Fruit fly (Drosophila melanogaster): ENCODE results near the gene nau.

The nau gene

dm6 chr3R:23679911-23680336 is 38.2 kb downstream of the nau start, which contains the start of gene eIF3d1:
Gene eIF3d1, plus strand, starts transcription at chr3R:23680039.
- TF ChIP-seq CG7101 (tag; optimal IDR thresholded peaks at IDR 0.05) (no peak), CG12768 (GFP tag; optimal IDR thresholded peaks at IDR 0.05) (no peak), bab1 (GFP tag; optimal IDR thresholded peaks at IDR 0.05) (peak; percentile 51), Clk (GFP tag; optimal IDR thresholded peaks at IDR 0.05) (no peak), Mnt (GFP tag; optimal IDR thresholded peaks at IDR 0.05) (peak; percentile 94), CG5204 (GFP tag; optimal IDR thresholded peaks at IDR 0.05) (no peak), CG1620 (GFP tag; optimal IDR thresholded peaks at IDR 0.05) (peak; percentile 55), toe (GFP tag; optimal IDR thresholded peaks at IDR 0.05) (no peak), cnc (optimal IDR thresholded peaks at IDR 0.05) (no peak), Crg-1 (GFP tag; optimal IDR thresholded peaks at IDR 0.05) (peak; percentile 23), ovo (GFP tag; optimal IDR thresholded peaks at IDR 0.05) (peak; percentile 0), Hr96 (GFP tag; optimal IDR thresholded peaks at IDR 0.05) (no peak), CG7045 (GFP tag; optimal IDR thresholded peaks at IDR 0.05) (no peak), cic (GFP tag; optimal IDR thresholded peaks at IDR 0.05) (no peak), tj (GFP tag; optimal IDR thresholded peaks at IDR 0.05) (no peak), pad (GFP tag; optimal IDR thresholded peaks at IDR 0.05) (no peak), kay (GFP tag; ENCODE audit: borderline replicate concordance) (no peak)

dm6 chr3R:23678349-23679193 is 39.6 kb downstream of the nau start, which contains the start of gene GILT2:
Gene GILT2, plus strand, starts transcription at chr3R:23678895.
- TF ChIP-seq CG33017 (tag; optimal IDR thresholded peaks at IDR 0.05), result peak; percentile 89
- TF ChIP-seq Crg-1 (GFP tag; optimal IDR thresholded peaks at IDR 0.05), result peak; percentile 79
- peak; percentile 95 for TF ChIP-seq CG7045 (GFP tag; optimal IDR thresholded peaks at IDR 0.05)
- TF ChIP-seq kay (GFP tag; ENCODE audit: borderline replicate concordance), result peak; percentile 95
- peak; percentile 79 for TF ChIP-seq Hr96 (GFP tag; optimal IDR thresholded peaks at IDR 0.05)
- TF ChIP-seq CG7101 (tag; optimal IDR thresholded peaks at IDR 0.05), result peak; percentile 93
- peak; percentile 94 for TF ChIP-seq pad (GFP tag; optimal IDR thresholded peaks at IDR 0.05)
- TF ChIP-seq CG14711 (tag; optimal IDR thresholded peaks at IDR 0.05), result peak; percentile 90
- TF ChIP-seq bab1 (GFP tag; optimal IDR thresholded peaks at IDR 0.05), result peak; percentile 97
- TF ChIP-seq ovo (GFP tag; optimal IDR thresholded peaks at IDR 0.05), result peak; percentile 85
- peak; percentile 81 for TF ChIP-seq toe (GFP tag; optimal IDR thresholded peaks at IDR 0.05)
- TF ChIP-seq CG1620 (GFP tag; optimal IDR thresholded peaks at IDR 0.05), result peak; percentile 89
- TF ChIP-seq cnc (optimal IDR thresholded peaks at IDR 0.05), result no peak
- peak; percentile 95 for TF ChIP-seq CG11617 (GFP tag; optimal IDR thresholded peaks at IDR 0.05)
- peak; percentile 94 for TF ChIP-seq tj (GFP tag; optimal IDR thresholded peaks at IDR 0.05)
- TF ChIP-seq cic (GFP tag; optimal IDR thresholded peaks at IDR 0.05), result peak; percentile 82
- peak; percentile 97 for TF ChIP-seq CG12768 (GFP tag; optimal IDR thresholded peaks at IDR 0.05)
- TF ChIP-seq CG5204 (GFP tag; optimal IDR thresholded peaks at IDR 0.05), result peak; percentile 85
- TF ChIP-seq Clk (GFP tag; optimal IDR thresholded peaks at IDR 0.05), result peak; percentile 84
- peak; percentile 77 for TF ChIP-seq Mnt (GFP tag; optimal IDR thresholded peaks at IDR 0.05)

dm6 chr3R:23677058-23677457 is 41.1 kb downstream of the nau start, which contains the start of gene GILT3:
Gene GILT3, plus strand, starts transcription at chr3R:23677358.
- TF ChIP-seq CG1620 (GFP tag; optimal IDR thresholded peaks at IDR 0.05), result no peak
- no peak for TF ChIP-seq kay (GFP tag; ENCODE audit: borderline replicate concordance)
- TF ChIP-seq CG12768 (GFP tag; optimal IDR thresholded peaks at IDR 0.05), result no peak
- no peak for TF ChIP-seq Mnt (GFP tag; optimal IDR thresholded peaks at IDR 0.05)
- no peak for TF ChIP-seq pad (GFP tag; optimal IDR thresholded peaks at IDR 0.05)
- TF ChIP-seq cnc (optimal IDR thresholded peaks at IDR 0.05), result no peak
- TF ChIP-seq CG7101 (tag; optimal IDR thresholded peaks at IDR 0.05), result no peak
- TF ChIP-seq Crg-1 (GFP tag; optimal IDR thresholded peaks at IDR 0.05), result no peak
- TF ChIP-seq cic (GFP tag; optimal IDR thresholded peaks at IDR 0.05), result no peak
- TF ChIP-seq bab1 (GFP tag; optimal IDR thresholded peaks at IDR 0.05), result no peak
- no peak for TF ChIP-seq CG7045 (GFP tag; optimal IDR thresholded peaks at IDR 0.05)

dm6 chr3R:23675646-23676045 is 42.5 kb downstream of the nau start:
- TF ChIP-seq Mnt (GFP tag; optimal IDR thresholded peaks at IDR 0.05) (no peak), kay (GFP tag; ENCODE audit: borderline replicate concordance) (peak; percentile 9)

- TF ChIP-seq CG7101 (tag; optimal IDR thresholded peaks at IDR 0.05) (no peak), Crg-1 (GFP tag; optimal IDR thresholded peaks at IDR 0.05) (no peak), tj (GFP tag; optimal IDR thresholded peaks at IDR 0.05) (no peak), pad (GFP tag; optimal IDR thresholded peaks at IDR 0.05) (no peak), Mnt (GFP tag; optimal IDR thresholded peaks at IDR 0.05) (no peak)
These were observed 43.8 kb downstream of the nau start for dm6 chr3R:23674369-23674768.

dm6 chr3R:23673084-23673483 is 45.1 kb downstream of the nau start:
- no peak for TF ChIP-seq CG5204 (GFP tag; optimal IDR thresholded peaks at IDR 0.05)
- no peak for TF ChIP-seq Crg-1 (GFP tag; optimal IDR thresholded peaks at IDR 0.05)
- no peak for TF ChIP-seq CG14711 (tag; optimal IDR thresholded peaks at IDR 0.05)
- TF ChIP-seq Clk (GFP tag; optimal IDR thresholded peaks at IDR 0.05), result no peak
- no peak for TF ChIP-seq CG33017 (tag; optimal IDR thresholded peaks at IDR 0.05)
- TF ChIP-seq cnc (optimal IDR thresholded peaks at IDR 0.05), result no peak
- no peak for TF ChIP-seq Hr96 (GFP tag; optimal IDR thresholded peaks at IDR 0.05)
- no peak for TF ChIP-seq tj (GFP tag; optimal IDR thresholded peaks at IDR 0.05)
- TF ChIP-seq CG12768 (GFP tag; optimal IDR thresholded peaks at IDR 0.05), result no peak
- TF ChIP-seq kay (GFP tag; ENCODE audit: borderline replicate concordance), result no peak
- no peak for TF ChIP-seq ovo (GFP tag; optimal IDR thresholded peaks at IDR 0.05)
- TF ChIP-seq toe (GFP tag; optimal IDR thresholded peaks at IDR 0.05), result no peak
- TF ChIP-seq Mnt (GFP tag; optimal IDR thresholded peaks at IDR 0.05), result no peak
- TF ChIP-seq CG1620 (GFP tag; optimal IDR thresholded peaks at IDR 0.05), result no peak
- TF ChIP-seq bab1 (GFP tag; optimal IDR thresholded peaks at IDR 0.05), result no peak
- no peak for TF ChIP-seq cic (GFP tag; optimal IDR thresholded peaks at IDR 0.05)
- no peak for TF ChIP-seq CG7045 (GFP tag; optimal IDR thresholded peaks at IDR 0.05)
- no peak for TF ChIP-seq CG7101 (tag; optimal IDR thresholded peaks at IDR 0.05)
- TF ChIP-seq CG11617 (GFP tag; optimal IDR thresholded peaks at IDR 0.05), result no peak

Data from whole organism, adult.